Fruit fly (Drosophila melanogaster) whole organism, embryonic: ENCODE data around the gene CG4404.

ENCODE experiments used
- Abd-B ChIP-seq: fragments of 200-800 bp; sonication (Bioruptor generic); optimal IDR thresholded peaks from 2 replicates; lab custom pipeline; 2018; ENCODE audit warnings: missing biosample characterization, mild to moderate bottlenecking, missing genetic modification characterization, moderate library complexity
- Blimp-1 ChIP-seq: fragments of 200-800 bp; sonication (Bioruptor generic); optimal IDR thresholded peaks from 3 replicates; lab custom pipeline; 2018; ENCODE audit warnings: missing biosample characterization, missing genetic modification characterization, mild to moderate bottlenecking, moderate library complexity, missing genetic modification reagents
- CG10654 ChIP-seq: fragments of 200-800 bp; sonication (Bioruptor generic); optimal IDR thresholded peaks from 2 replicates; lab custom pipeline; 2016; ENCODE audit warnings: missing biosample characterization, missing genetic modification characterization
- CG12659 ChIP-seq: fragments of 200-800 bp; sonication (Bioruptor generic); optimal IDR thresholded peaks from 3 replicates; lab custom pipeline; 2017; ENCODE audit warnings: mild to moderate bottlenecking, missing biosample characterization, missing genetic modification reagents, missing genetic modification characterization
- CG13123 ChIP-seq: fragments of 200-800 bp; sonication (Bioruptor generic); optimal IDR thresholded peaks from 2 replicates; lab custom pipeline; 2016; ENCODE audit warnings: missing biosample characterization, missing genetic modification characterization
- CG14965 ChIP-seq: fragments of 200-800 bp; sonication (Bioruptor generic); optimal IDR thresholded peaks from 2 replicates; lab custom pipeline; 2016; ENCODE audit warnings: missing biosample characterization, missing genetic modification characterization, borderline replicate concordance
- CG17186 ChIP-seq: fragments of 200-800 bp; sonication (Bioruptor generic); optimal IDR thresholded peaks from 3 replicates; lab custom pipeline; 2017; ENCODE audit warnings: missing biosample characterization, missing genetic modification reagents, missing genetic modification characterization
- CG17359 ChIP-seq: fragments of 200-800 bp; sonication (Bioruptor generic); optimal IDR thresholded peaks from 3 replicates; lab custom pipeline; 2018; ENCODE audit warnings: missing biosample characterization, mild to moderate bottlenecking, missing genetic modification characterization, moderate library complexity
- CG17361 ChIP-seq: fragments of 200-800 bp; sonication (Bioruptor generic); IDR thresholded peaks from 3 replicates; pipeline ENCODE4 v1.3.6; 2022; ENCODE audit warnings: missing biosample characterization, missing genetic modification characterization
- CG2678 ChIP-seq: fragments of 200-800 bp; sonication (Bioruptor generic); optimal IDR thresholded peaks from 3 replicates; lab custom pipeline; 2019; ENCODE audit warnings: missing biosample characterization, mild to moderate bottlenecking, missing genetic modification characterization, moderate library complexity
- CG2712 ChIP-seq: fragments of 200-800 bp; optimal IDR thresholded peaks from 3 replicates; lab custom pipeline; 2019; ENCODE audit warnings: missing biosample characterization, mild to moderate bottlenecking, missing genetic modification characterization, moderate library complexity
- CG3281 ChIP-seq: fragments of 200-800 bp; sonication (Bioruptor generic); optimal IDR thresholded peaks from 3 replicates; lab custom pipeline; 2017; ENCODE audit warnings: missing biosample characterization, mild to moderate bottlenecking, missing genetic modification characterization
- CG4360 ChIP-seq: fragments of 200-800 bp; sonication (Bioruptor generic); IDR thresholded peaks from 2 replicates; pipeline ENCODE4 v1.3.6; 2022; ENCODE audit warnings: missing biosample characterization, missing genetic modification characterization
- CG9797 ChIP-seq: fragments of 200-800 bp; sonication (Bioruptor generic); optimal IDR thresholded peaks from 3 replicates; lab custom pipeline; 2018; ENCODE audit warnings: missing biosample characterization, mild to moderate bottlenecking, missing genetic modification characterization
- D19A ChIP-seq: fragments of 200-800 bp; optimal IDR thresholded peaks from 3 replicates; lab custom pipeline; 2019; ENCODE audit warnings: missing biosample characterization, mild to moderate bottlenecking, missing genetic modification characterization, moderate library complexity
- Deaf1 ChIP-seq: fragments of 200-800 bp; optimal IDR thresholded peaks from 3 replicates; lab custom pipeline; 2019; ENCODE audit warnings: missing biosample characterization, mild to moderate bottlenecking, missing genetic modification characterization, moderate library complexity
- Dek ChIP-seq: fragments of 200-800 bp; sonication (Bioruptor generic); optimal IDR thresholded peaks from 3 replicates; lab custom pipeline; 2019; ENCODE audit warnings: missing biosample characterization, mild to moderate bottlenecking, missing genetic modification characterization, moderate library complexity
- Hand ChIP-seq: fragments of 200-800 bp; sonication (Bioruptor generic); optimal IDR thresholded peaks from 2 replicates; lab custom pipeline; 2017; ENCODE audit warnings: mild to moderate bottlenecking, missing biosample characterization, missing genetic modification reagents, missing genetic modification characterization
- Hmr ChIP-seq: fragments of 200-800 bp; sonication (Bioruptor generic); optimal IDR thresholded peaks from 3 replicates; lab custom pipeline; 2017; ENCODE audit warnings: mild to moderate bottlenecking, missing biosample characterization, missing genetic modification reagents, missing genetic modification characterization
- Hr51 ChIP-seq, 2 experiments: fragments of 200-800 bp; sonication (Bioruptor generic); optimal IDR thresholded peaks; 2 replicates in 1 of 2; 3 replicates in 1 of 2; lab custom pipeline; 2016 to 2018; ENCODE audit warnings: missing biosample characterization in 2 of 2, missing genetic modification characterization in 2 of 2, mild to moderate bottlenecking in 1 of 2, moderate library complexity in 1 of 2
- Meics ChIP-seq: fragments of 200-800 bp; sonication (Bioruptor generic); optimal IDR thresholded peaks from 2 replicates; lab custom pipeline; 2017; ENCODE audit warnings: missing biosample characterization, mild to moderate bottlenecking, missing genetic modification characterization
- Opbp ChIP-seq: fragments of 200-800 bp; sonication (Bioruptor generic); IDR thresholded peaks from 3 replicates; pipeline ENCODE4 v1.3.6; 2022; ENCODE audit warnings: missing biosample characterization, missing genetic modification characterization; ENCODE audit not compliant: partially characterized antibody
- Rx ChIP-seq: fragments of 200-800 bp; sonication (Bioruptor generic); IDR thresholded peaks from 2 replicates; pipeline ENCODE4 v1.3.6; 2022; ENCODE audit warnings: missing biosample characterization, missing genetic modification characterization
- Trl ChIP-seq, 3 experiments: fragments of >200 bp in 2 of 3; fragments of 200-800 bp in 1 of 3; sonication (Bioruptor generic) in 1 of 3; optimal IDR thresholded peaks; 2 replicates in 1 of 3; 3 replicates in 2 of 3; lab custom pipeline; 2016 to 2017; ENCODE audit warnings: missing biosample characterization in 1 of 3, missing genetic modification characterization in 1 of 3
- abd-A ChIP-seq: fragments of 200-800 bp; sonication (Bioruptor generic); optimal IDR thresholded peaks from 3 replicates; lab custom pipeline; 2019; ENCODE audit warnings: missing biosample characterization, mild to moderate bottlenecking, missing genetic modification characterization, moderate library complexity
- amos ChIP-seq: fragments of 200-800 bp; sonication (Bioruptor generic); IDR thresholded peaks from 2 replicates; pipeline ENCODE4 v1.3.6; 2022; ENCODE audit warnings: missing biosample characterization, missing genetic modification characterization; ENCODE audit not compliant: partially characterized antibody
- ara ChIP-seq: fragments of 200-800 bp; sonication (Bioruptor generic); IDR thresholded peaks from 2 replicates; pipeline ENCODE4 v1.3.6; 2022; ENCODE audit warnings: missing biosample characterization, missing genetic modification characterization
- croc ChIP-seq: fragments of 200-800 bp; sonication (Bioruptor generic); conservative IDR thresholded peaks from 3 replicates; pipeline ENCODE4 v1.3.6; 2022; ENCODE audit warnings: missing biosample characterization, missing genetic modification characterization
- da ChIP-seq: fragments of 200-800 bp; sonication (Bioruptor generic); optimal IDR thresholded peaks from 2 replicates; lab custom pipeline; 2016; ENCODE audit warnings: missing biosample characterization, missing genetic modification characterization
- dysf ChIP-seq: fragments of 200-800 bp; sonication (Bioruptor generic); IDR thresholded peaks from 3 replicates; pipeline ENCODE4 v1.3.6; 2022; ENCODE audit warnings: missing biosample characterization, missing genetic modification characterization
- fd3F ChIP-seq: fragments of 200-800 bp; sonication (Bioruptor generic); optimal IDR thresholded peaks from 2 replicates; lab custom pipeline; 2018; ENCODE audit warnings: missing biosample characterization, mild to moderate bottlenecking, missing genetic modification characterization, moderate library complexity
- fd64A ChIP-seq: fragments of 200-800 bp; sonication (Bioruptor generic); optimal IDR thresholded peaks from 3 replicates; lab custom pipeline; 2018; ENCODE audit warnings: missing biosample characterization, mild to moderate bottlenecking, missing genetic modification characterization
- gcm ChIP-seq: fragments of 200-800 bp; sonication (Bioruptor generic); optimal IDR thresholded peaks from 2 replicates; lab custom pipeline; 2019; ENCODE audit warnings: missing biosample characterization, mild to moderate bottlenecking, missing genetic modification characterization, moderate library complexity
- gem ChIP-seq: fragments of 200-800 bp; sonication (Bioruptor generic); optimal IDR thresholded peaks from 2 replicates; lab custom pipeline; 2019; ENCODE audit warnings: missing biosample characterization, mild to moderate bottlenecking, missing genetic modification characterization, moderate library complexity
- lola ChIP-seq, 3 experiments: fragments of >200 bp in 2 of 3; fragments of 200-800 bp in 1 of 3; sonication (Bioruptor generic) in 1 of 3; optimal IDR thresholded peaks; 2 replicates each; lab custom pipeline; 2017 to 2019; ENCODE audit warnings: missing biosample characterization in 3 of 3, missing genetic modification characterization in 3 of 3, mild to moderate bottlenecking in 1 of 3, moderate library complexity in 1 of 3
- mld ChIP-seq: fragments of 200-800 bp; sonication (Bioruptor generic); IDR thresholded peaks from 3 replicates; pipeline ENCODE4 v1.3.6; 2022; ENCODE audit warnings: missing biosample characterization, missing genetic modification characterization; ENCODE audit not compliant: partially characterized antibody
- nau ChIP-seq: fragments of 200-800 bp; sonication (Bioruptor generic); optimal IDR thresholded peaks from 3 replicates; lab custom pipeline; 2017; ENCODE audit warnings: missing biosample characterization, mild to moderate bottlenecking, missing genetic modification characterization, missing genetic modification reagents
- nom ChIP-seq: fragments of 200-800 bp; sonication (Bioruptor generic); optimal IDR thresholded peaks from 2 replicates; lab custom pipeline; 2017; ENCODE audit warnings: missing biosample characterization, missing genetic modification characterization, mild to moderate bottlenecking, moderate library complexity, missing genetic modification reagents
- pfk ChIP-seq: fragments of 200-800 bp; sonication (Bioruptor generic); optimal IDR thresholded peaks from 2 replicates; lab custom pipeline; 2018; ENCODE audit warnings: missing biosample characterization, mild to moderate bottlenecking, missing genetic modification characterization, moderate library complexity
- phol ChIP-seq: fragments of 200-800 bp; sonication (Bioruptor generic); optimal IDR thresholded peaks from 3 replicates; lab custom pipeline; 2018; ENCODE audit warnings: missing biosample characterization, mild to moderate bottlenecking, missing genetic modification characterization, moderate library complexity
- sc ChIP-seq, 3 experiments: fragments of >200 bp in 2 of 3; fragments of 200-800 bp in 1 of 3; sonication (Bioruptor generic) in 1 of 3; optimal IDR thresholded peaks; 2 replicates in 2 of 3; 3 replicates in 1 of 3; lab custom pipeline; 2017; ENCODE audit warnings: mild to moderate bottlenecking in 1 of 3, missing biosample characterization in 1 of 3, missing genetic modification characterization in 1 of 3, missing genetic modification reagents in 1 of 3
- slbo ChIP-seq: fragments of 200-800 bp; sonication (Bioruptor generic); IDR thresholded peaks from 2 replicates; pipeline ENCODE4 v1.3.6; 2022; ENCODE audit warnings: missing biosample characterization, missing genetic modification characterization
- sob ChIP-seq: fragments of 200-800 bp; sonication (Bioruptor generic); IDR thresholded peaks from 2 replicates; pipeline ENCODE4 v1.3.6; 2022; ENCODE audit warnings: missing biosample characterization, missing genetic modification characterization
- toy ChIP-seq: fragments of 200-800 bp; sonication (Bioruptor generic); IDR thresholded peaks from 2 replicates; pipeline ENCODE4 v1.3.6; 2022; ENCODE audit warnings: missing biosample characterization, missing genetic modification characterization
- unc-4 ChIP-seq: fragments of 200-800 bp; sonication (Bioruptor generic); IDR thresholded peaks from 2 replicates; pipeline ENCODE4 v1.3.6; 2022; ENCODE audit warnings: missing biosample characterization, missing genetic modification characterization; ENCODE audit not compliant: partially characterized antibody
- unpg ChIP-seq: fragments of 200-800 bp; sonication (Bioruptor generic); optimal IDR thresholded peaks from 3 replicates; lab custom pipeline; 2018; ENCODE audit warnings: missing biosample characterization, mild to moderate bottlenecking, missing genetic modification characterization, moderate library complexity
- vvl ChIP-seq: fragments of 200-800 bp; sonication (Bioruptor generic); IDR thresholded peaks from 2 replicates; pipeline ENCODE4 v1.3.6; 2022; ENCODE audit warnings: missing biosample characterization, missing genetic modification characterization
- wdn ChIP-seq: fragments of 200-800 bp; sonication (Bioruptor generic); IDR thresholded peaks from 2 replicates; pipeline ENCODE4 v1.3.6; 2022; ENCODE audit warnings: missing biosample characterization, missing genetic modification characterization

CG4404 gene

DNA sequence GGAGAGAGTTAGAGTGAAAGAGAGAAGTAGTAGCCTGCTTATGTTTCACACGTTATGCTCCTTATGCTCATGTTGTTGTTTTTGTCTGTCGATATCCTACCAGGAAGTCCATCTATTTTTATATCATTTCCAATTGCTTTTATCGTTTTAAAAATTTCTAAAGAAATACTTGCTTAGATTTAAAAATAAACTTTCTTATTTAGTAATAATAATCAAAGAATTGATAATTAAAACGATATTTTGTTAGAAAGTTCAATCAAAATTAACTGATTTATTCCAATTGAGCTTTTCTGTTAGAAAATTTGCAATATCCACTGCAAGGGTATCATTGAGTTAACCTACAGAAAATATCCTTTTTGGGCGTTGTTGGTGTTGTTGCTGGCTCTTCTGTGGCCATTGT, 36.0 kb downstream of the CG4404 start (continued):
- TF ChIP-seq Abd-B (GFP tag; lab: Kevin White, UChicago) (no peak), unc-4 (GFP tag; lab: Robert Waterston, UW) (no peak), Trl (optimal IDR thresholded peaks at IDR 0.05; lab: Kevin White, UChicago) (peak in 1 of 2 experiments; percentile 51), Trl (GFP tag; optimal IDR thresholded peaks at IDR 0.05; lab: Kevin White, UChicago) (no peak), CG4360 (GFP tag; lab: Robert Waterston, UW) (no peak), sob (GFP tag; lab: Robert Waterston, UW) (no peak), amos (no peak), vvl (GFP tag; lab: Robert Waterston, UW) (no peak), dysf (peak; percentile 44; the same call in 2 of the 3 replicates), Hr51 (GFP tag; optimal IDR thresholded peaks at IDR 0.05; lab: Kevin White, UChicago) (peak in 1 of 2 experiments; percentile 52), D19A (tag; lab: Kevin White, UChicago) (peak; percentile 83), mld (GFP tag; lab: Robert Waterston, UW) (no peak), CG2678 (tag; lab: Kevin White, UChicago) (peak; percentile 67), wdn (GFP tag; lab: Robert Waterston, UW) (no peak), toy (GFP tag; lab: Robert Waterston, UW) (no peak), slbo (no peak), gcm (GFP tag; lab: Kevin White, UChicago) (no peak), abd-A (tag; lab: Kevin White, UChicago) (peak; percentile 20), lola (GFP tag; optimal IDR thresholded peaks at IDR 0.05; lab: Kevin White, UChicago) (no peak), CG2712 (tag; lab: Kevin White, UChicago) (no peak), unpg (GFP tag; lab: Kevin White, UChicago) (no peak), Blimp-1 (no peak), Rx (GFP tag; lab: Robert Waterston, UW) (no peak), fd3F (no peak), ara (GFP tag; lab: Robert Waterston, UW) (no peak), nom (no peak), fd64A (GFP tag; lab: Kevin White, UChicago) (no peak), gem (peak; percentile 56), croc (GFP tag; lab: Robert Waterston, UW) (no peak), sc (optimal IDR thresholded peaks at IDR 0.05; lab: Kevin White, UChicago) (no peak), sc (GFP tag; optimal IDR thresholded peaks at IDR 0.05; lab: Kevin White, UChicago) (no peak), phol (tag; lab: Kevin White, UChicago) (no peak), da (GFP tag; lab: Kevin White, UChicago) (no peak), pfk (no peak), CG12659 (peak; percentile 8), Hmr (GFP tag; lab: Kevin White, UChicago) (peak; percentile 29), CG13123 (GFP tag; lab: Kevin White, UChicago) (no peak), CG17361 (GFP tag; lab: Robert Waterston, UW) (no peak), CG17186 (GFP tag; lab: Kevin White, UChicago) (no peak), CG3281 (GFP tag; lab: Kevin White, UChicago) (peak; percentile 24), Meics (GFP tag; lab: Kevin White, UChicago) (peak; percentile 47), Deaf1 (tag; lab: Kevin White, UChicago) (no peak), CG10654 (GFP tag; lab: Kevin White, UChicago) (no peak), CG9797 (GFP tag; lab: Kevin White, UChicago) (no peak), CG17359 (no peak), nau (GFP tag; lab: Kevin White, UChicago) (no peak), Hand (GFP tag; lab: Kevin White, UChicago) (peak; percentile 22), Opbp (GFP tag; lab: Robert Waterston, UW) (no peak), Dek (tag; lab: Kevin White, UChicago) (peak; percentile 6), CG14965 (no peak)
